Worm (Caenorhabditis elegans) whole organism, mixed stage, embryonic: ENCODE measurements around the gene Y41C4A.8.

Experiments
- M03D4.4 ChIP-seq: sonication (generic microtip); optimal IDR thresholded peaks from 2 replicates; lab custom pipeline; 2017; ENCODE audit warnings: mild to moderate bottlenecking, missing genetic modification characterization, missing compliant biosample characterization
- lin-13 ChIP-seq: fragments of 150-350 bp; optimal IDR thresholded peaks from 2 replicates; lab custom pipeline; 2014; ENCODE audit warnings: missing biosample characterization, missing genetic modification characterization
- mab-5 ChIP-seq: fragments of 150-350 bp; optimal IDR thresholded peaks from 2 replicates; lab custom pipeline; 2014; ENCODE audit warnings: missing biosample characterization, missing genetic modification characterization
- mep-1 ChIP-seq: fragments of 150-350 bp; optimal IDR thresholded peaks from 2 replicates; lab custom pipeline; 2017; ENCODE audit warnings: missing biosample characterization, missing genetic modification reagents, missing genetic modification characterization, inconsistent platforms
- nhr-237 ChIP-seq: fragments of 150-350 bp; optimal IDR thresholded peaks from 2 replicates; lab custom pipeline; 2014; ENCODE audit warnings: missing biosample characterization, missing genetic modification characterization
- pha-4 ChIP-seq: fragments of 150-350 bp; optimal IDR thresholded peaks from 2 replicates; lab custom pipeline; 2018; ENCODE audit warnings: missing biosample characterization, missing genetic modification reagents, missing genetic modification characterization
- sem-2 ChIP-seq: fragments of 200-800 bp; sonication (Bioruptor generic); optimal IDR thresholded peaks from 2 replicates; lab custom pipeline; 2018; ENCODE audit warnings: mild to moderate bottlenecking, missing genetic modification characterization, missing compliant biosample characterization
- snpc-4 ChIP-seq: fragments of 150-350 bp; optimal IDR thresholded peaks from 2 replicates; lab custom pipeline; 2014; ENCODE audit warnings: missing biosample characterization, missing genetic modification characterization
- ztf-11 ChIP-seq: fragments of 150-350 bp; optimal IDR thresholded peaks from 2 replicates; lab custom pipeline; 2014; ENCODE audit warnings: missing biosample characterization, missing genetic modification characterization

ce11 chrIII:11708722-11709121 is at the start of gene Y41C4A.8:
- TF ChIP-seq mep-1 (tag; lab: Kevin White, UChicago) (no peak), lin-13 (tag; lab: Kevin White, UChicago) (no peak), snpc-4 (no peak), nhr-237 (no peak), pha-4 (tag; lab: Kevin White, UChicago) (no peak), sem-2 (GFP tag; lab: Kevin White, UChicago) (no peak), mab-5 (no peak), M03D4.4 (tag; lab: Kevin White, UChicago) (no peak), ztf-11 (tag; lab: Kevin White, UChicago) (no peak)
